Fruit fly (Drosophila melanogaster) whole organism, embryonic: ENCODE results near the gene CG33288.

ENCODE experiments used
- ATbp ChIP-seq: fragments of 200-800 bp; sonication (Bioruptor generic); optimal IDR thresholded peaks from 2 replicates; lab custom pipeline; 2017; ENCODE audit warnings: missing biosample characterization, mild to moderate bottlenecking, missing genetic modification characterization, missing genetic modification reagents
- Antp ChIP-seq: fragments of 200-800 bp; sonication (Bioruptor generic); optimal IDR thresholded peaks from 3 replicates; lab custom pipeline; 2016; ENCODE audit warnings: missing biosample characterization, missing genetic modification characterization
- C15 ChIP-seq: fragments of 200-800 bp; sonication (Bioruptor generic); IDR thresholded peaks from 3 replicates; pipeline ENCODE4 v1.3.6; 2022; ENCODE audit warnings: missing biosample characterization, missing genetic modification characterization
- CG10431 ChIP-seq: fragments of 200-800 bp; sonication (Bioruptor generic); optimal IDR thresholded peaks from 3 replicates; lab custom pipeline; 2018; ENCODE audit warnings: missing biosample characterization, mild to moderate bottlenecking, missing genetic modification characterization
- CG11093 ChIP-seq: fragments of 200-800 bp; sonication (Bioruptor generic); IDR thresholded peaks from 3 replicates; pipeline ENCODE4 v1.3.6; 2022; ENCODE audit warnings: missing biosample characterization, missing genetic modification characterization
- CG11723 ChIP-seq: fragments of 200-800 bp; sonication (Bioruptor generic); optimal IDR thresholded peaks from 2 replicates; lab custom pipeline; 2017; ENCODE audit warnings: missing biosample characterization, mild to moderate bottlenecking, missing genetic modification characterization
- CG12071 ChIP-seq: fragments of 200-800 bp; sonication (Bioruptor generic); optimal IDR thresholded peaks from 3 replicates; lab custom pipeline; 2018; ENCODE audit warnings: missing biosample characterization, mild to moderate bottlenecking, missing genetic modification characterization
- CG12236 ChIP-seq: fragments of 200-800 bp; sonication (Bioruptor generic); optimal IDR thresholded peaks from 2 replicates; lab custom pipeline; 2016; ENCODE audit warnings: missing biosample characterization, missing genetic modification characterization
- CG12942 ChIP-seq: fragments of 200-800 bp; sonication (Bioruptor generic); optimal IDR thresholded peaks from 3 replicates; lab custom pipeline; 2016; ENCODE audit warnings: missing biosample characterization, missing genetic modification characterization
- CG14014 ChIP-seq: fragments of 200-800 bp; sonication (Bioruptor generic); IDR thresholded peaks from 2 replicates; pipeline ENCODE4 v1.3.6; 2022; ENCODE audit warnings: missing biosample characterization, missing genetic modification characterization
- CG1603 ChIP-seq: fragments of 200-800 bp; sonication (Bioruptor generic); optimal IDR thresholded peaks from 2 replicates; lab custom pipeline; 2019; ENCODE audit warnings: missing biosample characterization, mild to moderate bottlenecking, missing genetic modification characterization, moderate library complexity
- CG18599 ChIP-seq: fragments of 200-800 bp; sonication (Bioruptor generic); optimal IDR thresholded peaks from 3 replicates; lab custom pipeline; 2017; ENCODE audit warnings: missing biosample characterization, missing genetic modification characterization, mild to moderate bottlenecking, moderate library complexity, missing genetic modification reagents
- CG31365 ChIP-seq: fragments of 200-800 bp; sonication (Bioruptor generic); optimal IDR thresholded peaks from 2 replicates; lab custom pipeline; 2018; ENCODE audit warnings: missing biosample characterization, mild to moderate bottlenecking, missing genetic modification characterization
- CG34376 ChIP-seq: fragments of 200-800 bp; sonication (Bioruptor generic); optimal IDR thresholded peaks from 2 replicates; lab custom pipeline; 2018; ENCODE audit warnings: missing biosample characterization, mild to moderate bottlenecking, missing genetic modification characterization
- CG6765 ChIP-seq: fragments of 200-800 bp; sonication (Bioruptor generic); optimal IDR thresholded peaks from 3 replicates; lab custom pipeline; 2017; ENCODE audit warnings: missing biosample characterization, mild to moderate bottlenecking, missing genetic modification characterization
- CG6813 ChIP-seq: fragments of 200-800 bp; sonication (Bioruptor generic); optimal IDR thresholded peaks from 2 replicates; lab custom pipeline; 2017; ENCODE audit warnings: missing biosample characterization, missing genetic modification characterization, mild to moderate bottlenecking, moderate library complexity, missing genetic modification reagents
- CG7745 ChIP-seq: fragments of 200-800 bp; sonication (Bioruptor generic); optimal IDR thresholded peaks from 2 replicates; lab custom pipeline; 2018; ENCODE audit warnings: missing biosample characterization, mild to moderate bottlenecking, missing genetic modification characterization, moderate library complexity
- CG9437 ChIP-seq: fragments of 200-800 bp; sonication (Bioruptor generic); optimal IDR thresholded peaks from 2 replicates; lab custom pipeline; 2018; ENCODE audit warnings: missing biosample characterization, mild to moderate bottlenecking, missing genetic modification characterization
- CkIIα-i1 ChIP-seq: fragments of 200-800 bp; sonication (Bioruptor generic); IDR thresholded peaks from 2 replicates; pipeline ENCODE4 v1.3.6; 2022; ENCODE audit warnings: missing biosample characterization, missing genetic modification characterization
- Dip3 ChIP-seq: fragments of 200-800 bp; sonication (Bioruptor generic); optimal IDR thresholded peaks from 3 replicates; lab custom pipeline; 2016; ENCODE audit warnings: missing biosample characterization, missing genetic modification characterization
- Ets65A ChIP-seq: fragments of 200-800 bp; sonication (Bioruptor generic); peaks from one replicate; lab custom pipeline; 2016; ENCODE audit warnings: missing biosample characterization, missing genetic modification characterization
- Fer2 ChIP-seq: fragments of 200-800 bp; sonication (Bioruptor generic); optimal IDR thresholded peaks from 2 replicates; lab custom pipeline; 2018; ENCODE audit warnings: missing biosample characterization, mild to moderate bottlenecking, missing genetic modification characterization, moderate library complexity
- GATAe ChIP-seq: fragments of 200-800 bp; sonication (Bioruptor generic); conservative IDR thresholded peaks from 2 replicates; pipeline ENCODE4 v1.3.6; 2022; ENCODE audit warnings: missing biosample characterization, missing genetic modification characterization
- HHEX ChIP-seq: fragments of 200-800 bp; sonication (Bioruptor generic); optimal IDR thresholded peaks from 3 replicates; lab custom pipeline; 2017; ENCODE audit warnings: missing biosample characterization, mild to moderate bottlenecking, missing genetic modification characterization, missing genetic modification reagents
- MESR4 ChIP-seq: fragments of 200-800 bp; sonication (Bioruptor generic); optimal IDR thresholded peaks from 2 replicates; lab custom pipeline; 2018; ENCODE audit warnings: missing biosample characterization, mild to moderate bottlenecking, missing genetic modification characterization, moderate library complexity
- MTF-1 ChIP-seq: fragments of 200-800 bp; sonication (Bioruptor generic); optimal IDR thresholded peaks from 2 replicates; lab custom pipeline; 2018; ENCODE audit warnings: missing biosample characterization, mild to moderate bottlenecking, missing genetic modification characterization, borderline replicate concordance
- Nf-YC ChIP-seq: fragments of 200-800 bp; optimal IDR thresholded peaks from 3 replicates; lab custom pipeline; 2019; ENCODE audit warnings: missing biosample characterization, mild to moderate bottlenecking, missing genetic modification characterization, moderate library complexity
- ato ChIP-seq: fragments of 200-800 bp; sonication (Bioruptor generic); IDR thresholded peaks from 2 replicates; pipeline ENCODE4 v1.3.6; 2022; ENCODE audit warnings: missing biosample characterization, missing genetic modification characterization; ENCODE audit not compliant: partially characterized antibody
- bcd ChIP-seq: fragments of 200-800 bp; sonication (Bioruptor generic); optimal IDR thresholded peaks from 2 replicates; lab custom pipeline; 2017; ENCODE audit warnings: missing biosample characterization, mild to moderate bottlenecking, missing genetic modification characterization
- bigmax ChIP-seq: fragments of 200-800 bp; sonication (Bioruptor generic); optimal IDR thresholded peaks from 2 replicates; lab custom pipeline; 2018; ENCODE audit warnings: missing biosample characterization, mild to moderate bottlenecking, missing genetic modification characterization
- bsh ChIP-seq, 2 experiments: fragments of 200-800 bp; sonication (Bioruptor generic); optimal IDR thresholded peaks; 2 replicates each; lab custom pipeline; 2017 to 2018; ENCODE audit warnings: mild to moderate bottlenecking in 2 of 2, missing biosample characterization in 2 of 2, missing genetic modification characterization in 2 of 2, moderate library complexity in 1 of 2
- chif ChIP-seq, 2 experiments: fragments of 200-800 bp; sonication (Bioruptor generic); optimal IDR thresholded peaks; 3 replicates each; lab custom pipeline; 2016; ENCODE audit warnings: missing biosample characterization in 2 of 2, missing genetic modification characterization in 2 of 2
- ci ChIP-seq: fragments of 200-800 bp; sonication (Bioruptor generic); IDR thresholded peaks from 3 replicates; pipeline ENCODE4 v1.3.6; 2022; ENCODE audit warnings: missing biosample characterization, missing genetic modification characterization
- crol ChIP-seq: fragments of 200-800 bp; sonication (Bioruptor generic); IDR thresholded peaks from 2 replicates; pipeline ENCODE4 v1.3.6; 2022; ENCODE audit warnings: missing biosample characterization, missing genetic modification characterization
- crp ChIP-seq, 2 experiments: fragments of 200-800 bp; sonication (Bioruptor generic); optimal IDR thresholded peaks; 2 replicates in 1 of 2; 3 replicates in 1 of 2; lab custom pipeline; 2017; ENCODE audit warnings: missing biosample characterization in 2 of 2, missing genetic modification characterization in 2 of 2, mild to moderate bottlenecking in 1 of 2, moderate library complexity in 1 of 2
- dati ChIP-seq: fragments of 200-800 bp; sonication (Bioruptor generic); IDR thresholded peaks from 2 replicates; pipeline ENCODE4 v1.3.6; 2022; ENCODE audit warnings: missing biosample characterization, missing genetic modification characterization
- eve ChIP-seq, 2 experiments: fragments of >200 bp; optimal IDR thresholded peaks; 2 replicates each; lab custom pipeline; 2017; ENCODE audit warnings: missing biosample characterization in 2 of 2, missing genetic modification characterization in 2 of 2
- luna ChIP-seq: fragments of 200-800 bp; sonication (Bioruptor generic); optimal IDR thresholded peaks from 2 replicates; lab custom pipeline; 2016; ENCODE audit warnings: missing biosample characterization, missing genetic modification characterization
- pho ChIP-seq: fragments of 200-800 bp; sonication (Bioruptor generic); optimal IDR thresholded peaks from 2 replicates; lab custom pipeline; 2016; ENCODE audit warnings: missing biosample characterization, missing genetic modification characterization
- phol ChIP-seq: fragments of 200-800 bp; sonication (Bioruptor generic); optimal IDR thresholded peaks from 3 replicates; lab custom pipeline; 2018; ENCODE audit warnings: missing biosample characterization, mild to moderate bottlenecking, missing genetic modification characterization, moderate library complexity
- schlank ChIP-seq: fragments of 200-800 bp; sonication (Bioruptor generic); optimal IDR thresholded peaks from 2 replicates; lab custom pipeline; 2018; ENCODE audit warnings: missing biosample characterization, mild to moderate bottlenecking, missing genetic modification characterization
- sd ChIP-seq: fragments of 200-800 bp; sonication (Bioruptor generic); optimal IDR thresholded peaks from 3 replicates; lab custom pipeline; 2018; ENCODE audit warnings: missing biosample characterization, mild to moderate bottlenecking, missing genetic modification characterization, moderate library complexity
- tgo ChIP-seq: fragments of 200-800 bp; sonication (Bioruptor generic); IDR thresholded peaks from 3 replicates; pipeline ENCODE4 v1.3.6; 2022; ENCODE audit warnings: missing biosample characterization, missing genetic modification characterization
- unc-4 ChIP-seq: fragments of 200-800 bp; sonication (Bioruptor generic); IDR thresholded peaks from 2 replicates; pipeline ENCODE4 v1.3.6; 2022; ENCODE audit warnings: missing biosample characterization, missing genetic modification characterization; ENCODE audit not compliant: partially characterized antibody
- wek ChIP-seq: fragments of 200-800 bp; sonication (Bioruptor generic); optimal IDR thresholded peaks from 3 replicates; lab custom pipeline; 2018; ENCODE audit warnings: missing biosample characterization, mild to moderate bottlenecking, missing genetic modification characterization, moderate library complexity
- zen ChIP-seq: fragments of 200-800 bp; sonication (Bioruptor generic); optimal IDR thresholded peaks from 3 replicates; lab custom pipeline; 2018; ENCODE audit warnings: missing biosample characterization, mild to moderate bottlenecking, missing genetic modification characterization, moderate library complexity
- zfh2 ChIP-seq: fragments of 200-800 bp; sonication (Bioruptor generic); optimal IDR thresholded peaks from 2 replicates; lab custom pipeline; 2016; ENCODE audit warnings: missing biosample characterization, missing genetic modification characterization

The CG33288 gene

DNA sequence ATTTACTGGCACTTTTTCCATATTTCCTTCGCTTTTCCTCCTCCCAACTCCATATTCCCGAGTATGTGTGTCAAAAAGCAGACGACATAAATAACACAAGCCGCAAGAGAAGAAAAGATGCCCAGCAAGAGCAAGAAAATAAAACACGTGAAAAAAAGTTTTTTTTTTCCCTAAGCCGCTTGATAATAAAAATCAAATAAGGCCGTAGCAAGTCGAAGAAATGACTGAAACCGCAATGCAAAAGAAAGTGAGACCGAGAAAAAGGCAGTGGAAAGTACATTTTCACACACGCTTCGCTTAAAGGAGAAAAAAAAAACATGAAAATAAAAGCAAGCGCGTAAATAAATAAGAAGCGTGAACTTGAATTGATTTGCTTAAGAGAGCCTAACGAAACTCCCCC lies 25.0 kb upstream of the CG33288 start:
- no peak for TF ChIP-seq CG12071 (GFP tag; lab: Kevin White, UChicago)
- peak in 1 of 2 experiments; percentile 47 for TF ChIP-seq eve (GFP tag; optimal IDR thresholded peaks at IDR 0.05; lab: Kevin White, UChicago)
- peak; percentile 90 for TF ChIP-seq Ets65A (GFP tag; lab: Kevin White, UChicago)
- no peak for TF ChIP-seq zfh2 (GFP tag; lab: Kevin White, UChicago)
- no peak for TF ChIP-seq crol
- TF ChIP-seq sd (tag; lab: Kevin White, UChicago): no peak
- TF ChIP-seq, all 482 proteins: peak for 2

DNA sequence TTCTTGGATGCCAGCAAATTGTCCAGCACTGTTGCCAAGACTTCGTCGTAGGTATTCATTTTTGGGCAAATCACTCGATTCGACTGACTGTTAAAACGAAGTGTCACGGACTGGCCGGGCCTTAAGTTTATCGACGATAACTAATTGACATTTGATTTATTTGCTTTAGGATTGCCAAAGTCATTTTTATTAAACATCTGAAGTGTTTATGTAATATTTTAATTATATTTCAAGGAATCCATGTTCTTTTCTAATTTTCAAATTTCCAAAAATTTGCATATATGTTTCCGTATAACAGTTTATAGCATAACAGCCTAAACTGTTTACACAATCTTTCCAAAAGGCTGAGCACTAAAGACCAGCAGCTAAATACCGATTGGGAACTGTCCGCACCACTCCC lies 21.0 kb upstream of the CG33288 start, which contains the start of gene sa:
Gene sa, minus strand, starts transcription at position 101 of the 400 bp plus-strand sequence.
- TF ChIP-seq chif (GFP tag; optimal IDR thresholded peaks at IDR 0.05; lab: Kevin White, UChicago) (no peak), HHEX (GFP tag; lab: Kevin White, UChicago) (no peak), crp (GFP tag; optimal IDR thresholded peaks at IDR 0.05; lab: Kevin White, UChicago) (no peak), GATAe (GFP tag; lab: Robert Waterston, UW) (no peak), CG31365 (no peak), bcd (GFP tag; lab: Kevin White, UChicago) (no peak)

- TF ChIP-seq CG11723 (GFP tag; lab: Kevin White, UChicago) (no peak), CG34376 (GFP tag; lab: Kevin White, UChicago) (no peak), ci (GFP tag; lab: Robert Waterston, UW) (0 out of 3 replicates have a peak, but pooled peaks have one; percentile 39), CG6765 (peak; percentile 41), phol (no peak), C15 (GFP tag; lab: Robert Waterston, UW) (no peak), luna (GFP tag; lab: Kevin White, UChicago) (no peak), MESR4 (GFP tag; lab: Kevin White, UChicago) (no peak), schlank (tag; lab: Kevin White, UChicago) (peak; percentile 39), bigmax (GFP tag; lab: Kevin White, UChicago) (no peak), MTF-1 (peak; percentile 58), Dip3 (no peak), CG14014 (GFP tag; lab: Robert Waterston, UW) (peak; percentile 22; the same call in 1 of the 2 replicates), CG9437 (GFP tag; lab: Kevin White, UChicago) (no peak), bsh (GFP tag; optimal IDR thresholded peaks at IDR 0.05; lab: Kevin White, UChicago) (peak in 1 of 2 experiments; percentile 13), CG6813 (peak; percentile 39), ATbp (peak; percentile 75), Antp (GFP tag; lab: Kevin White, UChicago) (no peak), CG1603 (tag; lab: Kevin White, UChicago) (peak; percentile 27), ato (GFP tag; lab: Robert Waterston, UW) (no peak), unc-4 (GFP tag; lab: Robert Waterston, UW) (no peak), tgo (no peak), Fer2 (no peak), CG18599 (peak; percentile 58), wek (GFP tag; lab: Kevin White, UChicago) (peak; percentile 69), CG7745 (tag; lab: Kevin White, UChicago) (no peak), CG11093 (GFP tag; lab: Robert Waterston, UW) (no peak), CkIIα-i1 (GFP tag; lab: Robert Waterston, UW) (no peak), CG12942 (GFP tag; lab: Kevin White, UChicago) (no peak), pho (no peak), Nf-YC (no peak), dati (GFP tag; lab: Robert Waterston, UW) (no peak), zen (tag; lab: Kevin White, UChicago) (no peak), CG10431 (GFP tag; lab: Kevin White, UChicago) (no peak), CG12236 (GFP tag; lab: Kevin White, UChicago) (no peak)
Observed at dm6 chr3L:21412140-21412539, 15.4 kb upstream of the CG33288 start.
